Fruit fly (Drosophila melanogaster) whole organism, embryonic: ENCODE measurements around the gene CG18557.

ENCODE experiments used
- B-H1 ChIP-seq: fragments of 200-800 bp; sonication (Bioruptor generic); IDR thresholded peaks from 3 replicates; pipeline ENCODE4 v1.3.6; 2022; ENCODE audit warnings: missing biosample characterization, missing genetic modification characterization
- Bteb2 ChIP-seq: fragments of 200-800 bp; sonication (Bioruptor generic); optimal IDR thresholded peaks from 2 replicates; lab custom pipeline; 2016; ENCODE audit warnings: missing biosample characterization, missing genetic modification characterization
- CG10274 ChIP-seq: fragments of 200-800 bp; sonication (Bioruptor generic); optimal IDR thresholded peaks from 3 replicates; lab custom pipeline; 2017; ENCODE audit warnings: missing biosample characterization, mild to moderate bottlenecking, missing genetic modification characterization
- CG10565 ChIP-seq: fragments of 200-800 bp; sonication (Bioruptor generic); optimal IDR thresholded peaks from 3 replicates; lab custom pipeline; 2016; ENCODE audit warnings: missing biosample characterization, mild to moderate bottlenecking, missing genetic modification characterization
- CG10959 ChIP-seq: fragments of 200-800 bp; sonication (Bioruptor generic); IDR thresholded peaks from 2 replicates; pipeline ENCODE4 v1.3.6; 2022; ENCODE audit warnings: missing biosample characterization, missing genetic modification characterization
- CG11093 ChIP-seq: fragments of 200-800 bp; sonication (Bioruptor generic); IDR thresholded peaks from 3 replicates; pipeline ENCODE4 v1.3.6; 2022; ENCODE audit warnings: missing biosample characterization, missing genetic modification characterization
- CG11456 ChIP-seq: fragments of 200-800 bp; sonication (Bioruptor generic); IDR thresholded peaks from 3 replicates; pipeline ENCODE4 v1.3.6; 2022; ENCODE audit warnings: missing biosample characterization, missing genetic modification characterization
- CG12299 ChIP-seq: fragments of 200-800 bp; sonication (Bioruptor generic); optimal IDR thresholded peaks from 2 replicates; lab custom pipeline; 2018; ENCODE audit warnings: missing biosample characterization, mild to moderate bottlenecking, missing genetic modification characterization
- CG17328 ChIP-seq: fragments of 200-800 bp; sonication (Bioruptor generic); IDR thresholded peaks from 2 replicates; pipeline ENCODE4 v1.3.6; 2022; ENCODE audit warnings: missing biosample characterization, missing genetic modification characterization
- CG17612 ChIP-seq: fragments of 200-800 bp; sonication (Bioruptor generic); IDR thresholded peaks from 2 replicates; pipeline ENCODE4 v1.3.6; 2022; ENCODE audit warnings: missing biosample characterization, missing genetic modification characterization
- CG17802 ChIP-seq: fragments of 200-800 bp; sonication (Bioruptor generic); optimal IDR thresholded peaks from 2 replicates; lab custom pipeline; 2018; ENCODE audit warnings: missing biosample characterization, mild to moderate bottlenecking, missing genetic modification characterization, moderate library complexity
- CG1832 ChIP-seq: fragments of 200-800 bp; sonication (Bioruptor generic); optimal IDR thresholded peaks from 2 replicates; lab custom pipeline; 2017; ENCODE audit warnings: missing biosample characterization, mild to moderate bottlenecking, missing genetic modification characterization, inconsistent platforms
- CG18764 ChIP-seq: fragments of 200-800 bp; sonication (Bioruptor generic); optimal IDR thresholded peaks from 3 replicates; lab custom pipeline; 2016; ENCODE audit warnings: missing biosample characterization, missing genetic modification characterization
- CG2120 ChIP-seq: fragments of 200-800 bp; sonication (Bioruptor generic); optimal IDR thresholded peaks from 3 replicates; lab custom pipeline; 2016; ENCODE audit warnings: missing biosample characterization, missing genetic modification characterization
- CG32767 ChIP-seq: fragments of 200-800 bp; sonication (Bioruptor generic); IDR thresholded peaks from 2 replicates; pipeline ENCODE4 v1.3.6; 2022; ENCODE audit warnings: missing biosample characterization, missing genetic modification characterization
- CG32772 ChIP-seq: fragments of 200-800 bp; sonication (Bioruptor generic); IDR thresholded peaks from 2 replicates; pipeline ENCODE4 v1.3.6; 2022; ENCODE audit warnings: missing biosample characterization, missing genetic modification characterization
- CG6689 ChIP-seq: fragments of 200-800 bp; sonication (Bioruptor generic); IDR thresholded peaks from 2 replicates; pipeline ENCODE4 v1.3.6; 2022; ENCODE audit warnings: missing biosample characterization, missing genetic modification characterization
- CG6813 ChIP-seq: fragments of 200-800 bp; sonication (Bioruptor generic); optimal IDR thresholded peaks from 2 replicates; lab custom pipeline; 2017; ENCODE audit warnings: missing biosample characterization, missing genetic modification characterization, mild to moderate bottlenecking, moderate library complexity, missing genetic modification reagents
- CG9609 ChIP-seq: fragments of 200-800 bp; sonication (Bioruptor generic); optimal IDR thresholded peaks from 3 replicates; lab custom pipeline; 2016; ENCODE audit warnings: missing biosample characterization, missing genetic modification characterization
- CG9817 ChIP-seq: fragments of 200-800 bp; sonication (Bioruptor generic); optimal IDR thresholded peaks from 2 replicates; lab custom pipeline; 2018; ENCODE audit warnings: missing biosample characterization, mild to moderate bottlenecking, missing genetic modification characterization, moderate library complexity
- CG9932 ChIP-seq: fragments of 200-800 bp; sonication (Bioruptor generic); IDR thresholded peaks from 2 replicates; pipeline ENCODE4 v1.3.6; 2022; ENCODE audit warnings: missing biosample characterization, missing genetic modification characterization
- CoRest ChIP-seq: fragments of 200-800 bp; sonication (Bioruptor generic); optimal IDR thresholded peaks from 3 replicates; lab custom pipeline; 2018; ENCODE audit warnings: missing biosample characterization, mild to moderate bottlenecking, missing genetic modification characterization, moderate library complexity
- Dip2 ChIP-seq: fragments of 200-800 bp; sonication (Bioruptor generic); IDR thresholded peaks from 2 replicates; pipeline ENCODE4 v1.3.6; 2022; ENCODE audit warnings: missing biosample characterization, missing genetic modification characterization
- Doc3 ChIP-seq: fragments of 200-800 bp; sonication (Bioruptor generic); IDR thresholded peaks from 3 replicates; pipeline ENCODE4 v1.3.6; 2022; ENCODE audit warnings: missing biosample characterization, missing genetic modification characterization; ENCODE audit not compliant: partially characterized antibody
- Drgx ChIP-seq: fragments of 200-800 bp; sonication (Bioruptor generic); IDR thresholded peaks from 2 replicates; pipeline ENCODE4 v1.3.6; 2022; ENCODE audit warnings: missing biosample characterization, missing genetic modification characterization
- Ets65A ChIP-seq: fragments of 200-800 bp; sonication (Bioruptor generic); peaks from one replicate; lab custom pipeline; 2016; ENCODE audit warnings: missing biosample characterization, missing genetic modification characterization
- H2.0 ChIP-seq: fragments of 200-800 bp; sonication (Bioruptor generic); IDR thresholded peaks from 2 replicates; pipeline ENCODE4 v1.3.6; 2022; ENCODE audit warnings: missing biosample characterization, missing genetic modification characterization
- HHEX ChIP-seq: fragments of 200-800 bp; sonication (Bioruptor generic); optimal IDR thresholded peaks from 3 replicates; lab custom pipeline; 2017; ENCODE audit warnings: missing biosample characterization, mild to moderate bottlenecking, missing genetic modification characterization, missing genetic modification reagents
- HLH4C ChIP-seq: fragments of 200-800 bp; sonication (Bioruptor generic); IDR thresholded peaks from 3 replicates; pipeline ENCODE4 v1.3.6; 2022; ENCODE audit warnings: missing biosample characterization, missing genetic modification characterization; ENCODE audit not compliant: partially characterized antibody
- Med ChIP-seq: fragments of 200-800 bp; sonication (Bioruptor generic); peaks from one replicate; lab custom pipeline; 2016; ENCODE audit warnings: missing biosample characterization, missing genetic modification characterization, mild to moderate bottlenecking, inconsistent platforms, moderate library complexity
- NK7.1 ChIP-seq: fragments of 200-800 bp; sonication (Bioruptor generic); optimal IDR thresholded peaks from 3 replicates; lab custom pipeline; 2016; ENCODE audit warnings: missing biosample characterization, missing genetic modification characterization
- Oli ChIP-seq: fragments of 200-800 bp; sonication (Bioruptor generic); optimal IDR thresholded peaks from 2 replicates; lab custom pipeline; 2018; ENCODE audit warnings: missing biosample characterization, mild to moderate bottlenecking, missing genetic modification characterization, moderate library complexity
- Sry-β ChIP-seq: fragments of 200-800 bp; sonication (Bioruptor generic); optimal IDR thresholded peaks from 2 replicates; lab custom pipeline; 2018; ENCODE audit warnings: missing biosample characterization, mild to moderate bottlenecking, missing genetic modification characterization, moderate library complexity
- Ssrp ChIP-seq: fragments of 200-800 bp; sonication (Bioruptor generic); optimal IDR thresholded peaks from 2 replicates; lab custom pipeline; 2018; ENCODE audit warnings: missing biosample characterization, mild to moderate bottlenecking, missing genetic modification characterization, moderate library complexity
- Vsx1 ChIP-seq: fragments of 200-800 bp; sonication (Bioruptor generic); optimal IDR thresholded peaks from 2 replicates; lab custom pipeline; 2017; ENCODE audit warnings: missing biosample characterization, mild to moderate bottlenecking, missing genetic modification characterization, missing genetic modification reagents
- ash1 ChIP-seq: fragments of 200-800 bp; sonication (Bioruptor generic); optimal IDR thresholded peaks from 2 replicates; lab custom pipeline; 2018; ENCODE audit warnings: missing biosample characterization, mild to moderate bottlenecking, missing genetic modification characterization
- crp ChIP-seq, 2 experiments: fragments of 200-800 bp; sonication (Bioruptor generic); optimal IDR thresholded peaks; 2 replicates in 1 of 2; 3 replicates in 1 of 2; lab custom pipeline; 2017; ENCODE audit warnings: missing biosample characterization in 2 of 2, missing genetic modification characterization in 2 of 2, mild to moderate bottlenecking in 1 of 2, moderate library complexity in 1 of 2
- dm ChIP-seq: fragments of 200-800 bp; sonication (Bioruptor generic); optimal IDR thresholded peaks from 3 replicates; lab custom pipeline; 2016; ENCODE audit warnings: missing biosample characterization, missing genetic modification characterization
- en ChIP-seq: fragments of 200-800 bp; sonication (Bioruptor generic); optimal IDR thresholded peaks from 2 replicates; lab custom pipeline; 2016; ENCODE audit warnings: missing biosample characterization, missing genetic modification characterization
- esg ChIP-seq: fragments of 200-800 bp; sonication (Bioruptor generic); conservative IDR thresholded peaks from 2 replicates; pipeline ENCODE4 v1.3.6; 2022; ENCODE audit warnings: missing biosample characterization, missing genetic modification characterization
- eyg ChIP-seq: fragments of 200-800 bp; sonication (Bioruptor generic); optimal IDR thresholded peaks from 3 replicates; lab custom pipeline; 2016; ENCODE audit warnings: missing biosample characterization, missing genetic modification characterization
- grn ChIP-seq: fragments of 200-800 bp; sonication (Bioruptor generic); optimal IDR thresholded peaks from 3 replicates; lab custom pipeline; 2017; ENCODE audit warnings: missing biosample characterization, missing genetic modification characterization
- hkb ChIP-seq, 2 experiments: fragments of 200-800 bp in 1 of 2; fragments of >200 bp in 1 of 2; sonication (Bioruptor generic) in 1 of 2; IDR thresholded peaks in 1 of 2; optimal IDR thresholded peaks in 1 of 2; 2 replicates each; pipeline versions ENCODE4 v1.3.6 to Lab custom; 2017 to 2022; ENCODE audit warnings: missing biosample characterization in 1 of 2, missing genetic modification characterization in 1 of 2
- ken ChIP-seq: fragments of 200-800 bp; sonication (Bioruptor generic); IDR thresholded peaks from 3 replicates; pipeline ENCODE4 v1.3.6; 2022; ENCODE audit warnings: missing biosample characterization, missing genetic modification characterization
- knrl ChIP-seq: fragments of 200-800 bp; sonication (Bioruptor generic); IDR thresholded peaks from 3 replicates; pipeline ENCODE4 v1.3.6; 2022; ENCODE audit warnings: missing biosample characterization, missing genetic modification characterization; ENCODE audit not compliant: partially characterized antibody
- lmd ChIP-seq: fragments of 200-800 bp; sonication (Bioruptor generic); IDR thresholded peaks from 2 replicates; pipeline ENCODE4 v1.3.6; 2022; ENCODE audit warnings: missing biosample characterization, missing genetic modification characterization
- org-1 ChIP-seq: fragments of 200-800 bp; sonication (Bioruptor generic); optimal IDR thresholded peaks from 2 replicates; lab custom pipeline; 2017; ENCODE audit warnings: missing biosample characterization, missing genetic modification characterization
- pros ChIP-seq: fragments of 200-800 bp; sonication (Bioruptor generic); optimal IDR thresholded peaks from 3 replicates; lab custom pipeline; 2019; ENCODE audit warnings: missing biosample characterization, mild to moderate bottlenecking, missing genetic modification characterization, moderate library complexity
- vvl ChIP-seq: fragments of 200-800 bp; sonication (Bioruptor generic); IDR thresholded peaks from 2 replicates; pipeline ENCODE4 v1.3.6; 2022; ENCODE audit warnings: missing biosample characterization, missing genetic modification characterization
- yki ChIP-seq: fragments of >200 bp; optimal IDR thresholded peaks from 3 replicates; lab custom pipeline; 2018
- z ChIP-seq: fragments of 200-800 bp; sonication (Bioruptor generic); IDR thresholded peaks from 3 replicates; pipeline ENCODE4 v1.3.6; 2022; ENCODE audit warnings: missing biosample characterization, missing genetic modification characterization

CG18557 gene

DNA sequence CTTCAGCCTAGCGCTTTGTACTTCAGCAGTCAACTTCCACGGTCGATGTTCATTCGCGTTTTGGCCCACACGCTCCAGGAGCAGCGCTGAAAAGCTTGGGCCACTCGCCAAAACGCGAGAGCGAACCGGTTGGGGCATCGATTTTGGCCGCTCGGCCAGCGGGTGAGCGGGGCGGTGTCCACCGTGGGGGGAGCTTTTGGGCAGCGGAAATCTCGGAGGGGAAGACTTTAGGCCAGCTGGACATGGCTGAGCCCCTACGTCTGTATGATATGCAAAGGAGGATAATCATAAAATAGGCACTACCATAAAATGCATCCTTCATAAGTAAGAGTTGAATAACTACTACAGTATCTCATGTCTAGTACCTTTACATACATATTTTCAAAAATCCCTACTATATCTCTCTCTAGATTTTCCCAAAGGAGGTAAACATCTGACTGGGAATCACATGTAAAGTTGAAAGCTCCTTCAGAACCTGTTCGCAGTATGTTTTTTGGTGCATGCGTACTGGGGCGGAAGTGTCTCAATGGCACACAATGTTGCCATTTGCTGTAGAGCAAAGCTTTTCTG, 45.5 kb downstream of the CG18557 start, which contains the start of gene Syt1 (continued):
- TF ChIP-seq en (GFP tag; lab: Kevin White, UChicago) (no peak), lmd (GFP tag; lab: Robert Waterston, UW) (peak; percentile 5; the same call in 1 of the 2 replicates), Drgx (GFP tag; lab: Robert Waterston, UW) (no peak), Sry-β (GFP tag; lab: Kevin White, UChicago) (no peak), Ets65A (GFP tag; lab: Kevin White, UChicago) (peak; percentile 84), grn (no peak), CG9817 (tag; lab: Kevin White, UChicago) (no peak), Med (GFP tag; lab: Kevin White, UChicago) (peak; percentile 40), CG9609 (no peak), dm (GFP tag; lab: Kevin White, UChicago) (no peak), CG12299 (tag; lab: Kevin White, UChicago) (no peak), CG17328 (GFP tag; lab: Robert Waterston, UW) (no peak), knrl (GFP tag; lab: Robert Waterston, UW) (no peak), CoRest (tag; lab: Kevin White, UChicago) (no peak), CG6813 (GFP tag; lab: Kevin White, UChicago) (no peak), HHEX (no peak), vvl (no peak), NK7.1 (GFP tag; lab: Kevin White, UChicago) (no peak), CG17802 (tag; lab: Kevin White, UChicago) (no peak), Dip2 (GFP tag; lab: Robert Waterston, UW) (no peak), CG10565 (GFP tag; lab: Kevin White, UChicago) (no peak), H2.0 (GFP tag; lab: Robert Waterston, UW) (no peak), CG32767 (no peak), eyg (GFP tag; lab: Kevin White, UChicago) (no peak), Doc3 (no peak), CG11093 (no peak), HLH4C (GFP tag; lab: Robert Waterston, UW) (no peak), CG2120 (GFP tag; lab: Kevin White, UChicago) (peak; percentile 2), CG11456 (GFP tag; lab: Robert Waterston, UW) (0 out of 3 replicates have a peak, but pooled peaks have one; percentile 59), CG9932 (GFP tag; lab: Robert Waterston, UW) (peak; percentile 35; the same call in 1 of the 2 replicates), pros (GFP tag; lab: Kevin White, UChicago) (no peak), Vsx1 (GFP tag; lab: Kevin White, UChicago) (no peak), esg (GFP tag; lab: Robert Waterston, UW) (no peak), CG6689 (GFP tag; lab: Robert Waterston, UW) (no peak), B-H1 (GFP tag; lab: Robert Waterston, UW) (no peak), CG17612 (GFP tag; lab: Robert Waterston, UW) (no peak), Bteb2 (no peak), Oli (tag; lab: Kevin White, UChicago) (no peak), CG10274 (GFP tag; lab: Kevin White, UChicago) (peak; percentile 84), ken (GFP tag; lab: Robert Waterston, UW) (no peak), CG18764 (GFP tag; lab: Kevin White, UChicago) (no peak), Ssrp (tag; lab: Kevin White, UChicago) (no peak), CG10959 (GFP tag; lab: Robert Waterston, UW) (no peak), z (GFP tag; lab: Robert Waterston, UW) (no peak), hkb (optimal IDR thresholded peaks at IDR 0.05; lab: Kevin White, UChicago) (no peak), hkb (GFP tag; IDR thresholded peaks at IDR 0.05; lab: Robert Waterston, UW) (no peak), crp (GFP tag; optimal IDR thresholded peaks at IDR 0.05; lab: Kevin White, UChicago) (peak in 1 of 2 experiments; percentile 46), yki (lab: Kevin White, UChicago) (no peak), ash1 (GFP tag; lab: Kevin White, UChicago) (no peak), CG1832 (GFP tag; lab: Kevin White, UChicago) (no peak), org-1 (GFP tag; lab: Kevin White, UChicago) (no peak), CG32772 (no peak)
